Fruit fly (Drosophila melanogaster): ENCODE measurements around the gene CG18249.

CG18249 gene

DNA sequence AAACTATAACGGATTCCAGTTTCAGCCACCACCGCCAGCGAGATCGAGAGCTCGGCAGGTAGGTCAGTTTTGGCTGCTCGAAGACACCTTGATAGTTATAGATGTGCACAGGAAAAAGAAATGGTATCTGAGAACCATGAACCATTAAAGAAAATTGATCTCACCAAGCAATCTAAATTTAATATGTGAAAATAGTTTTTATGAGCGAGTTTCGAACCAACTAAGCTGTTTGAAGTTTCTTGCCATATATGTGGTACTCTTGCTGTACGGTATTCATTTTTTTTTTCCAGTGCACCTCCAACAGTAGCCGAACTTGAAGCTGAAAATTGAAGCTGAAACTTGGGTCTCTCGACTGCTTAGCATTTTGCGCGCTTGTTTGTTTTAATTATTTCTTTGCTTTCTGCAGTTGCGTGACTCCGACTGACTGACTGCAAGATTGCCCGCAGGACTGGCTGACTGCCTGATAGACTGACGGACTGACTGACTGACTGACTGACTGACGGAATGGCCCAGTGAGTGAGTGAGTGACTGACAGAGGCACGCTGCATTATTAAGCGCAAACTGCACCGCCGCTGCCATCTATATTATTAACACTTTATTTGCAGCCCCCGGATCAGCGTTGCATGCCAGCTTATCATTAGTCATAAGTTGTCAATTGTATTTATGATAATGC is 48.3 kb upstream of the CG18249 start (continued):
- TF ChIP-seq Dref (GFP tag; IDR thresholded peaks at IDR 0.05) (no peak), jigr1 (GFP tag; IDR thresholded peaks at IDR 0.05) (no peak), Six4 (GFP tag; optimal IDR thresholded peaks at IDR 0.05) (no peak), CG1603 (tag; optimal IDR thresholded peaks at IDR 0.05) (peak; percentile 70), bcd (GFP tag; optimal IDR thresholded peaks at IDR 0.05) (no peak), CG10366 (GFP tag; IDR thresholded peaks at IDR 0.05) (peak; percentile 57), vnd (GFP tag; IDR thresholded peaks at IDR 0.05; ENCODE audit: partially characterized antibody) (no peak), Dip2 (GFP tag; IDR thresholded peaks at IDR 0.05) (no peak), pum (GFP tag; optimal IDR thresholded peaks at IDR 0.05) (peak; percentile 31), MESR4 (GFP tag; optimal IDR thresholded peaks at IDR 0.05) (no peak), Aef1 (GFP tag; IDR thresholded peaks at IDR 0.05) (no peak), CG9797 (GFP tag; optimal IDR thresholded peaks at IDR 0.05) (no peak), CG8944 (GFP tag; optimal IDR thresholded peaks at IDR 0.05) (peak; percentile 35), jing (GFP tag; optimal IDR thresholded peaks at IDR 0.05) (peak; percentile 34), row (GFP tag; IDR thresholded peaks at IDR 0.05) (peak; percentile 60), Gsc (GFP tag; IDR thresholded peaks at IDR 0.05) (no peak), bowl (GFP tag; IDR thresholded peaks at IDR 0.05) (no peak), CG17359 (tag; optimal IDR thresholded peaks at IDR 0.05) (peak; percentile 47), CG7357 (GFP tag; IDR thresholded peaks at IDR 0.05) (no peak), Hr3 (GFP tag; optimal IDR thresholded peaks at IDR 0.05) (peak; percentile 17), cad (GFP tag; optimal IDR thresholded peaks at IDR 0.05) (no peak), CG4820 (GFP tag; optimal IDR thresholded peaks at IDR 0.05) (peak; percentile 31), en (GFP tag; optimal IDR thresholded peaks at IDR 0.05) (peak; percentile 24), YL-1 (GFP tag; optimal IDR thresholded peaks at IDR 0.05) (no peak), NC2β (GFP tag; optimal IDR thresholded peaks at IDR 0.05) (no peak), repo (GFP tag; optimal IDR thresholded peaks at IDR 0.05) (no peak), CG3163 (GFP tag; optimal IDR thresholded peaks at IDR 0.05) (peak; percentile 15), Neu2 (GFP tag; optimal IDR thresholded peaks at IDR 0.05; ENCODE audit: borderline replicate concordance) (no peak), CG3407 (GFP tag; optimal IDR thresholded peaks at IDR 0.05) (no peak), Nf-YA (GFP tag; IDR thresholded peaks at IDR 0.05) (no peak), CG11398 (GFP tag; optimal IDR thresholded peaks at IDR 0.05) (no peak), Optix (GFP tag; IDR thresholded peaks at IDR 0.05) (no peak), sug (tag; optimal IDR thresholded peaks at IDR 0.05) (no peak), disco-r (GFP tag; optimal IDR thresholded peaks at IDR 0.05) (peak; percentile 14), CG11723 (GFP tag; optimal IDR thresholded peaks at IDR 0.05) (no peak), Fer3 (tag; optimal IDR thresholded peaks at IDR 0.05) (no peak), wor (GFP tag; IDR thresholded peaks at IDR 0.05) (peak; percentile 22; the same call in 1 of the 2 replicates), CG17361 (GFP tag; IDR thresholded peaks at IDR 0.05) (peak; percentile 46; the same call in 1 of the 3 replicates), CG15514 (GFP tag; optimal IDR thresholded peaks at IDR 0.05) (no peak), bab2 (GFP tag; optimal IDR thresholded peaks at IDR 0.05) (peak; percentile 5), odd (GFP tag; optimal IDR thresholded peaks at IDR 0.05) (peak; percentile 23), pan (optimal IDR thresholded peaks at IDR 0.05) (no peak), pan (GFP tag; optimal IDR thresholded peaks at IDR 0.05 in 1 of 2, IDR thresholded peaks at IDR 0.05 in 1 of 2) (peak in 1 of 2 experiments; percentile 43), CG2120 (GFP tag; optimal IDR thresholded peaks at IDR 0.05) (no peak), hb (GFP tag; IDR thresholded peaks at IDR 0.05; ENCODE audit: partially characterized antibody) (no peak), CG15011 (GFP tag; optimal IDR thresholded peaks at IDR 0.05) (no peak), fd64A (GFP tag; optimal IDR thresholded peaks at IDR 0.05) (no peak), NFAT (GFP tag; IDR thresholded peaks at IDR 0.05) (no peak), ase (GFP tag; IDR thresholded peaks at IDR 0.05) (0 out of 3 replicates have a peak, but pooled peaks have one; percentile 32), tin (GFP tag; optimal IDR thresholded peaks at IDR 0.05) (peak; percentile 47), Hand (GFP tag; optimal IDR thresholded peaks at IDR 0.05) (no peak)
